Worm (Caenorhabditis elegans) whole organism, mixed stage, embryonic: ENCODE data around the gene Y51B9A.6.

Source experiments
- ham-2 ChIP-seq: fragments of 200-800 bp; sonication (Bioruptor generic); optimal IDR thresholded peaks from 2 replicates; lab custom pipeline; 2018; ENCODE audit warnings: mild to moderate bottlenecking, missing genetic modification characterization, missing compliant biosample characterization
- mab-5 ChIP-seq: fragments of 150-350 bp; optimal IDR thresholded peaks from 2 replicates; lab custom pipeline; 2014; ENCODE audit warnings: missing biosample characterization, missing genetic modification characterization
- nhr-12 ChIP-seq: fragments of 150-350 bp; optimal IDR thresholded peaks from 2 replicates; lab custom pipeline; 2014; ENCODE audit warnings: missing biosample characterization, missing genetic modification characterization
- nhr-28 ChIP-seq: fragments of 150-350 bp; optimal IDR thresholded peaks from 2 replicates; lab custom pipeline; 2014; ENCODE audit warnings: missing biosample characterization, missing genetic modification characterization
- nhr-76 ChIP-seq: sonication (generic microtip); optimal IDR thresholded peaks from 2 replicates; lab custom pipeline; 2017; ENCODE audit warnings: missing biosample characterization, missing genetic modification characterization
- snpc-4 ChIP-seq: fragments of 150-350 bp; optimal IDR thresholded peaks from 2 replicates; lab custom pipeline; 2014; ENCODE audit warnings: missing biosample characterization, missing genetic modification characterization
- unc-62 ChIP-seq: fragments of 150-350 bp; optimal IDR thresholded peaks from 2 replicates; lab custom pipeline; 2014; ENCODE audit warnings: missing biosample characterization, missing genetic modification reagents, missing genetic modification characterization

ce11 chrII:9372991-9373390 is 30.0 kb downstream of the Y51B9A.6 start, which contains the start of gene C06C3.4:
- TF ChIP-seq nhr-28 (tag; lab: Kevin White, UChicago), result no peak
- TF ChIP-seq unc-62 (GFP tag; lab: Kevin White, UChicago), result no peak
- no peak for TF ChIP-seq nhr-12 (tag; lab: Kevin White, UChicago)
- no peak for TF ChIP-seq nhr-76
- no peak for TF ChIP-seq ham-2
- no peak for TF ChIP-seq mab-5
- no peak for TF ChIP-seq snpc-4 (tag; lab: Kevin White, UChicago)
